Worm (Caenorhabditis elegans) whole organism, L4 larva: ENCODE data around the gene eng-1.

Experiments
- F26F4.8 ChIP-seq: fragments of 200-800 bp; sonication (Bioruptor generic); conservative IDR thresholded peaks from 2 replicates; pipeline ENCODE4 v1.3.6; 2022; ENCODE audit warnings: missing genetic modification characterization, missing compliant biosample characterization
- F49E8.2 ChIP-seq: sonication (generic microtip); optimal IDR thresholded peaks from 2 replicates; lab custom pipeline; 2016; ENCODE audit warnings: missing compliant biosample characterization, mild to moderate bottlenecking, missing genetic modification characterization, borderline replicate concordance
- T20F7.1 ChIP-seq: fragments of 200-800 bp; sonication (Bioruptor generic); optimal IDR thresholded peaks from 2 replicates; lab custom pipeline; 2018; ENCODE audit warnings: mild to moderate bottlenecking, missing genetic modification characterization, missing compliant biosample characterization
- ZK337.2 ChIP-seq: fragments of 200-800 bp; sonication (Bioruptor generic); IDR thresholded peaks from 2 replicates; pipeline ENCODE4 v1.3.6; 2022; ENCODE audit warnings: missing genetic modification reagents, missing genetic modification characterization, missing compliant biosample characterization
- aha-1 ChIP-seq: fragments of 150-350 bp; peaks from one replicate; lab custom pipeline; 2014; ENCODE audit warnings: missing biosample characterization, missing genetic modification characterization
- ceh-20 ChIP-seq: fragments of 200-800 bp; sonication (Bioruptor generic); IDR thresholded peaks from 2 replicates; pipeline ENCODE4 v1.3.6; 2022; ENCODE audit warnings: missing genetic modification reagents, missing genetic modification characterization, missing compliant biosample characterization
- ceh-28 ChIP-seq: fragments of 150-350 bp; optimal IDR thresholded peaks from 2 replicates; lab custom pipeline; 2014; ENCODE audit warnings: missing biosample characterization, missing genetic modification reagents, missing genetic modification characterization
- ceh-32 ChIP-seq: sonication (generic microtip); optimal IDR thresholded peaks from 2 replicates; lab custom pipeline; 2016; ENCODE audit warnings: mild to moderate bottlenecking, missing genetic modification characterization, missing compliant biosample characterization; ENCODE audit not compliant: poor library complexity
- ceh-44 ChIP-seq: fragments of 200-800 bp; sonication (Bioruptor generic); IDR thresholded peaks from 2 replicates; pipeline ENCODE4 v1.3.6; 2022; ENCODE audit warnings: missing genetic modification reagents, missing genetic modification characterization, missing compliant biosample characterization
- ceh-82 ChIP-seq: sonication (generic microtip); optimal IDR thresholded peaks from 2 replicates; lab custom pipeline; 2017; ENCODE audit warnings: missing biosample characterization, missing genetic modification characterization
- cey-2 ChIP-seq: sonication (generic microtip); optimal IDR thresholded peaks from 3 replicates; lab custom pipeline; 2017; ENCODE audit warnings: missing genetic modification characterization, mild to moderate bottlenecking, missing compliant biosample characterization, antibody characterized with exemption, borderline replicate concordance; ENCODE audit not compliant: insufficient read depth
- ctbp-1 ChIP-seq: fragments of 200-800 bp; sonication (Bioruptor generic); IDR thresholded peaks from 2 replicates; pipeline ENCODE4 v1.3.6; 2022; ENCODE audit warnings: missing genetic modification reagents, missing genetic modification characterization, missing compliant biosample characterization
- dmd-8 ChIP-seq: fragments of 200-800 bp; sonication (Bioruptor generic); IDR thresholded peaks from 2 replicates; pipeline ENCODE4 v1.3.6; 2022; ENCODE audit warnings: missing genetic modification characterization, missing compliant biosample characterization
- dmd-9 ChIP-seq: fragments of 200-800 bp; sonication (Bioruptor generic); IDR thresholded peaks from 2 replicates; pipeline ENCODE4 v1.3.6; 2022; ENCODE audit warnings: missing genetic modification reagents, missing genetic modification characterization, missing compliant biosample characterization
- duxl-1 ChIP-seq: sonication (generic microtip); optimal IDR thresholded peaks from 2 replicates; lab custom pipeline; 2016; ENCODE audit warnings: mild to moderate bottlenecking, missing genetic modification characterization, moderate library complexity, missing compliant biosample characterization; ENCODE audit not compliant: poor library complexity
- dve-1 ChIP-seq: sonication (generic microtip); optimal IDR thresholded peaks from 2 replicates; lab custom pipeline; 2017; ENCODE audit warnings: antibody characterized with exemption, mild to moderate bottlenecking, missing genetic modification characterization, missing compliant biosample characterization; ENCODE audit not compliant: insufficient read depth
- egl-27 ChIP-seq: sonication (generic microtip); optimal IDR thresholded peaks from 3 replicates; lab custom pipeline; 2017; ENCODE audit warnings: missing biosample characterization, missing genetic modification reagents, missing genetic modification characterization
- egl-43 ChIP-seq: fragments of 200-800 bp; sonication (Bioruptor generic); IDR thresholded peaks from 2 replicates; pipeline ENCODE4 v1.3.6; 2022; ENCODE audit warnings: missing genetic modification reagents, missing genetic modification characterization, missing compliant biosample characterization
- gei-8 ChIP-seq: fragments of 200-800 bp; sonication (Bioruptor generic); optimal IDR thresholded peaks from 2 replicates; lab custom pipeline; 2018; ENCODE audit warnings: mild to moderate bottlenecking, missing genetic modification characterization, missing compliant biosample characterization
- hlh-11 ChIP-seq: fragments of 200-800 bp; sonication (Bioruptor generic); optimal IDR thresholded peaks from 2 replicates; lab custom pipeline; 2018; ENCODE audit warnings: mild to moderate bottlenecking, missing genetic modification characterization, missing compliant biosample characterization
- jun-1 ChIP-seq: fragments of 150-350 bp; optimal IDR thresholded peaks from 2 replicates; lab custom pipeline; 2014; ENCODE audit warnings: missing biosample characterization, missing genetic modification reagents, missing genetic modification characterization
- lin-13 ChIP-seq: fragments of 150-350 bp; optimal IDR thresholded peaks from 2 replicates; lab custom pipeline; 2014; ENCODE audit warnings: missing biosample characterization, missing genetic modification reagents, missing genetic modification characterization
- lin-29 ChIP-seq: fragments of 200-800 bp; sonication (Bioruptor generic); IDR thresholded peaks from 2 replicates; pipeline ENCODE4 v1.3.6; 2022; ENCODE audit warnings: missing genetic modification reagents, missing genetic modification characterization, missing compliant biosample characterization
- mep-1 ChIP-seq: fragments of 150-350 bp; sonication (generic microtip); optimal IDR thresholded peaks from 3 replicates; lab custom pipeline; 2014; ENCODE audit warnings: missing biosample characterization, missing genetic modification characterization
- mxl-2 ChIP-seq: fragments of 200-800 bp; sonication (Bioruptor generic); conservative IDR thresholded peaks from 2 replicates; pipeline ENCODE4 v1.3.6; 2022; ENCODE audit warnings: missing genetic modification reagents, missing genetic modification characterization, missing compliant biosample characterization
- nhr-10 ChIP-seq: fragments of 150-350 bp; optimal IDR thresholded peaks from 2 replicates; lab custom pipeline; 2014; ENCODE audit warnings: missing biosample characterization, missing genetic modification characterization
- nhr-102 ChIP-seq: sonication (generic microtip); optimal IDR thresholded peaks from 2 replicates; lab custom pipeline; 2016; ENCODE audit warnings: mild to moderate bottlenecking, missing genetic modification characterization, moderate library complexity, missing compliant biosample characterization
- nhr-11 ChIP-seq: fragments of 150-350 bp; optimal IDR thresholded peaks from 2 replicates; lab custom pipeline; 2014; ENCODE audit warnings: missing biosample characterization, missing genetic modification characterization
- nhr-25 ChIP-seq: sonication (generic microtip); optimal IDR thresholded peaks from 2 replicates; lab custom pipeline; 2017; ENCODE audit warnings: missing genetic modification characterization, mild to moderate bottlenecking, missing compliant biosample characterization, antibody characterized with exemption, moderate library complexity, borderline replicate concordance; ENCODE audit not compliant: insufficient read depth
- nhr-28 ChIP-seq: fragments of 150-350 bp; optimal IDR thresholded peaks from 2 replicates; lab custom pipeline; 2014; ENCODE audit warnings: missing biosample characterization, missing genetic modification characterization
- nhr-77 ChIP-seq: fragments of 150-350 bp; optimal IDR thresholded peaks from 2 replicates; lab custom pipeline; 2014; ENCODE audit warnings: missing biosample characterization, missing genetic modification characterization
- pha-4 ChIP-seq, 2 experiments: fragments of 150-350 bp in 1 of 2; fragments of 200-800 bp in 1 of 2; sonication (Bioruptor generic) in 1 of 2; IDR thresholded peaks in 1 of 2; optimal IDR thresholded peaks in 1 of 2; 2 replicates each; pipeline versions ENCODE4 v1.3.6 to Lab custom; 2014 to 2022; ENCODE audit warnings: missing genetic modification characterization in 2 of 2, missing genetic modification reagents in 2 of 2, missing biosample characterization in 1 of 2, missing compliant biosample characterization in 1 of 2
- pqm-1 ChIP-seq: sonication (generic microtip); optimal IDR thresholded peaks from 2 replicates; lab custom pipeline; 2017; ENCODE audit warnings: missing biosample characterization, missing genetic modification characterization
- sdz-12 ChIP-seq: fragments of 200-800 bp; sonication (Bioruptor generic); optimal IDR thresholded peaks from 2 replicates; lab custom pipeline; 2018; ENCODE audit warnings: mild to moderate bottlenecking, missing genetic modification characterization, missing compliant biosample characterization
- set-16 ChIP-seq: fragments of 200-800 bp; sonication (Bioruptor generic); IDR thresholded peaks from 2 replicates; pipeline ENCODE4 v1.3.6; 2022; ENCODE audit warnings: missing genetic modification reagents, missing genetic modification characterization, missing compliant biosample characterization
- snpc-1.2 ChIP-seq: fragments of 200-800 bp; sonication (Bioruptor generic); IDR thresholded peaks from 2 replicates; pipeline ENCODE4 v1.3.6; 2022; ENCODE audit warnings: missing genetic modification reagents, missing genetic modification characterization, missing compliant biosample characterization
- snpc-4 ChIP-seq: fragments of 150-350 bp; optimal IDR thresholded peaks from 2 replicates; lab custom pipeline; 2014; ENCODE audit warnings: missing biosample characterization, missing genetic modification characterization
- tra-1 ChIP-seq: fragments of 200-800 bp; sonication (Bioruptor generic); IDR thresholded peaks from 2 replicates; pipeline ENCODE4 v1.3.6; 2022; ENCODE audit warnings: missing genetic modification reagents, missing genetic modification characterization, missing compliant biosample characterization
- unc-62 ChIP-seq, 3 experiments: fragments of 150-350 bp in 1 of 3; sonication (generic microtip); optimal IDR thresholded peaks in 2 of 3; peaks in 1 of 3; 1 replicate in 1 of 3; 2 replicates in 2 of 3; lab custom pipeline; 2014 to 2017; ENCODE audit warnings: missing biosample characterization in 3 of 3, missing genetic modification characterization in 3 of 3, missing genetic modification reagents in 3 of 3, missing genotype in 1 of 3
- zip-11 ChIP-seq: fragments of 200-800 bp; sonication (Bioruptor generic); IDR thresholded peaks from 2 replicates; pipeline ENCODE4 v1.3.6; 2022; ENCODE audit warnings: missing genetic modification characterization, missing compliant biosample characterization
- zip-2 ChIP-seq: fragments of 150-350 bp; optimal IDR thresholded peaks from 2 replicates; lab custom pipeline; 2014; ENCODE audit warnings: missing biosample characterization, missing genetic modification characterization
- ztf-7 ChIP-seq: fragments of 150-350 bp; optimal IDR thresholded peaks from 2 replicates; lab custom pipeline; 2014; ENCODE audit warnings: missing biosample characterization, missing genetic modification characterization

The eng-1 gene

DNA sequence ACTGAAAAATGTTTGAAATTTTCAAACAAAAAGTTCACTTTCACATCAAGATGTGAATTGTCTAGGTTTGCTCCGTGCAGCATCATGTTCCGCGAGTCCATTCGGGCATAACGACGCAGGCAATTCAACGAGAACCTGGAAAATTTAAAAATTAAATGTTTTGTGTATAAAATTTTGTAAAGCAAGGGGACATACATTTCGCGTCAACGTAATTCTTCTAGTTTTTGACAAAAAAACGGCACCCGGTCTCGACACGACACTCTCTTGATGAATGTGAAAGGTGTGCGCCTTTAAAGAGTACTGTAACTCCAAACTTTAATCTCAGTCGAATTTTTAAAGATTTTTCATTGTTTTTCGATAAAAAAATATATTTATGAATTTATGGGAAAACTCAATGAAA lies 34.2 kb downstream of the eng-1 start, which contains the start of gene R12B2.6:
Gene R12B2.6 (minus strand): TSS at position 101 of the 400 bp plus-strand sequence.
- no peak for TF ChIP-seq pha-4 (GFP tag; IDR thresholded peaks at IDR 0.05; lab: Robert Waterston, UW)
- no peak for TF ChIP-seq pha-4 (tag; optimal IDR thresholded peaks at IDR 0.05; lab: Kevin White, UChicago)
- TF ChIP-seq nhr-25 (tag; lab: Kevin White, UChicago), result no peak
- no peak for TF ChIP-seq snpc-1.2 (GFP tag; lab: Robert Waterston, UW)
- no peak for TF ChIP-seq cey-2 (tag; lab: Kevin White, UChicago)
- no peak for TF ChIP-seq ceh-44 (GFP tag; lab: Robert Waterston, UW)
- TF ChIP-seq lin-29 (GFP tag; lab: Robert Waterston, UW), result no peak
- no peak for TF ChIP-seq ceh-82
- TF ChIP-seq egl-27 (tag; lab: Kevin White, UChicago), result no peak
- no peak for TF ChIP-seq dmd-9 (GFP tag; lab: Robert Waterston, UW)
- no peak for TF ChIP-seq sdz-12 (GFP tag; lab: Kevin White, UChicago)
- no peak for TF ChIP-seq ceh-20
- no peak for TF ChIP-seq ceh-32 (tag; lab: Kevin White, UChicago)
- TF ChIP-seq nhr-28 (tag; lab: Kevin White, UChicago), result no peak
- no peak for TF ChIP-seq duxl-1 (tag; lab: Kevin White, UChicago)
- TF ChIP-seq nhr-102 (tag; lab: Kevin White, UChicago), result no peak
- TF ChIP-seq F49E8.2, result no peak
- no peak for TF ChIP-seq ctbp-1 (GFP tag; lab: Robert Waterston, UW)
- no peak for TF ChIP-seq mxl-2 (GFP tag; lab: Robert Waterston, UW)
- TF ChIP-seq, all 104 proteins: peak for 0

DNA sequence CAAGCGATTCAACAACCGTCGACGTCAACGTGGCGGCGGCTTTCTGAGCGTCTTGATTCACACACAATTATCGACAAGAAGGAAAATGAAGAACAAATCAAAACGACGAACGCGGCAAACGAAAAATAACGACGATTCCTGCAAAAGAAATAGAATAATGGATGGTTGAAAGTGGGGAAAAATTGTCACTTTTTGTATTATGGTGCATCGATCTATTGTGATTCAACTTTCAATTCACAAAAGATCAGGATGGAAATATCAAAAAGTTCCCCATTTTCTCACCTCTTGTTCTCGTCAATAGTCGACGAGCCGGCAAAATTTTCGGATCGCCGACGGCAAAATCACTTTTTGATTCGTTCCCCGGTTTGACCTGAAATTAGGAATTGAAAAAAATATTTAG lies 34.9 kb downstream of the eng-1 start, which contains the start of the genes R12B2.13 and mdt-15:
Gene R12B2.13 (minus strand): TSS at position 101 of the 400 bp plus-strand sequence.
Gene mdt-15 (minus strand): TSS at position 376 of the 400 bp plus-strand sequence.
- TF ChIP-seq egl-27 (tag; lab: Kevin White, UChicago) (no peak), nhr-11 (tag; lab: Kevin White, UChicago) (no peak), pqm-1 (no peak), nhr-77 (tag; lab: Kevin White, UChicago) (no peak), ztf-7 (tag; lab: Kevin White, UChicago) (no peak), lin-13 (no peak), jun-1 (tag; lab: Kevin White, UChicago) (no peak), nhr-28 (tag; lab: Kevin White, UChicago) (no peak), snpc-4 (tag; lab: Kevin White, UChicago) (no peak), nhr-10 (tag; lab: Kevin White, UChicago) (no peak), dve-1 (tag; lab: Kevin White, UChicago) (no peak), ceh-28 (tag; lab: Kevin White, UChicago) (no peak), gei-8 (GFP tag; lab: Kevin White, UChicago) (no peak)

DNA sequence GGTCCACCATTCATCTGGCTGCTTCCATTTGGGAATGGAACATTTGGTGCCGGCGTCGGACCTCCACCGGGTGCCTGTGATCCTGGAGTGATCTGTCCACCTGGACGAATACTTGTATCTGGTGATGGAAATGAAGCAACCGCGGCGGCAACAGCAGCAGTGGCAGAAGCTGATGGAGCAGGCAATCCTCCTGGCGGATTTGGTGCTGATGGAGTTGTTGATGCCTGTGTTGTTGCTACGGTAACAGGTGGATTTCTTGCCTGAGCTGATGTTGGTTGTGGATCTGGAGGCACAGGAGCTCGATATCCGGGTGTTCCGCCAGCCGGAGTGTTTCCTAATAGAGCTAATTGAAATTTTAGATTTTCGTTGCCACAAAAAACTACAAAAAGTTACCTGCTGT lies 35.9 kb downstream of the eng-1 start:
- no peak for TF ChIP-seq ceh-82
- peak in 1 of 2 experiments; percentile 79 for TF ChIP-seq unc-62 (GFP tag; optimal IDR thresholded peaks at IDR 0.05 in 1 of 2; lab: Kevin White, UChicago)
- no peak for TF ChIP-seq unc-62 (tag; optimal IDR thresholded peaks at IDR 0.05; lab: Kevin White, UChicago)
- TF ChIP-seq dmd-8 (GFP tag; lab: Robert Waterston, UW), result 0 out of 2 replicates have a peak, but pooled peaks have one; percentile 21
- TF ChIP-seq set-16 (GFP tag; lab: Robert Waterston, UW), result peak; percentile 71
- TF ChIP-seq egl-27 (tag; lab: Kevin White, UChicago), result no peak
- no peak for TF ChIP-seq zip-2 (tag; lab: Kevin White, UChicago)
- TF ChIP-seq F26F4.8 (GFP tag; lab: Robert Waterston, UW), result no peak
- no peak for TF ChIP-seq T20F7.1 (GFP tag; lab: Kevin White, UChicago)
- TF ChIP-seq egl-43 (GFP tag; lab: Robert Waterston, UW), result peak; percentile 52; the same call in 1 of the 2 replicates
- TF ChIP-seq mep-1 (tag; lab: Kevin White, UChicago), result no peak
- TF ChIP-seq hlh-11 (tag; lab: Kevin White, UChicago), result no peak
- TF ChIP-seq tra-1 (GFP tag; lab: Robert Waterston, UW), result no peak
- TF ChIP-seq aha-1 (tag; lab: Kevin White, UChicago), result peak; percentile 85
- TF ChIP-seq zip-11 (GFP tag; lab: Robert Waterston, UW), result 0 out of 2 replicates have a peak, but pooled peaks have one; percentile 30
- no peak for TF ChIP-seq ZK337.2 (GFP tag; lab: Robert Waterston, UW)
